Fruit fly (Drosophila melanogaster) whole organism, embryonic: Measurements from ENCODE around the gene Rassf.

Experiments used
- ATbp ChIP-seq: fragments of 200-800 bp; sonication (Bioruptor generic); optimal IDR thresholded peaks from 2 replicates; lab custom pipeline; 2017; ENCODE audit warnings: missing biosample characterization, mild to moderate bottlenecking, missing genetic modification characterization, missing genetic modification reagents
- CG10321 ChIP-seq: fragments of 200-800 bp; sonication (Bioruptor generic); IDR thresholded peaks from 2 replicates; pipeline ENCODE4 v1.3.6; 2022; ENCODE audit warnings: missing biosample characterization, missing genetic modification characterization
- CG11723 ChIP-seq: fragments of 200-800 bp; sonication (Bioruptor generic); optimal IDR thresholded peaks from 2 replicates; lab custom pipeline; 2017; ENCODE audit warnings: missing biosample characterization, mild to moderate bottlenecking, missing genetic modification characterization
- CG13287 ChIP-seq: fragments of 200-800 bp; sonication (Bioruptor generic); IDR thresholded peaks from 2 replicates; pipeline ENCODE4 v1.3.6; 2022; ENCODE audit warnings: missing biosample characterization, missing genetic modification characterization; ENCODE audit not compliant: partially characterized antibody
- CG14014 ChIP-seq: fragments of 200-800 bp; sonication (Bioruptor generic); IDR thresholded peaks from 2 replicates; pipeline ENCODE4 v1.3.6; 2022; ENCODE audit warnings: missing biosample characterization, missing genetic modification characterization
- CG15514 ChIP-seq: fragments of 200-800 bp; sonication (Bioruptor generic); optimal IDR thresholded peaks from 3 replicates; lab custom pipeline; 2017; ENCODE audit warnings: missing biosample characterization, missing genetic modification characterization, mild to moderate bottlenecking, moderate library complexity, missing genetic modification reagents
- CG17385 ChIP-seq: fragments of 200-800 bp; sonication (Bioruptor generic); optimal IDR thresholded peaks from 3 replicates; lab custom pipeline; 2018; ENCODE audit warnings: missing biosample characterization, mild to moderate bottlenecking, missing genetic modification characterization
- CG17568 ChIP-seq: fragments of 200-800 bp; sonication (Bioruptor generic); optimal IDR thresholded peaks from 2 replicates; lab custom pipeline; 2018; ENCODE audit warnings: missing biosample characterization, mild to moderate bottlenecking, missing genetic modification characterization, moderate library complexity
- CG1832 ChIP-seq: fragments of 200-800 bp; sonication (Bioruptor generic); optimal IDR thresholded peaks from 2 replicates; lab custom pipeline; 2017; ENCODE audit warnings: missing biosample characterization, mild to moderate bottlenecking, missing genetic modification characterization, inconsistent platforms
- CG18599 ChIP-seq: fragments of 200-800 bp; sonication (Bioruptor generic); optimal IDR thresholded peaks from 3 replicates; lab custom pipeline; 2017; ENCODE audit warnings: missing biosample characterization, missing genetic modification characterization, mild to moderate bottlenecking, moderate library complexity, missing genetic modification reagents
- CG2199 ChIP-seq: fragments of 200-800 bp; sonication (Bioruptor generic); IDR thresholded peaks from 3 replicates; pipeline ENCODE4 v1.3.6; 2022; ENCODE audit warnings: missing biosample characterization, missing genetic modification characterization
- CG2712 ChIP-seq: fragments of 200-800 bp; optimal IDR thresholded peaks from 3 replicates; lab custom pipeline; 2019; ENCODE audit warnings: missing biosample characterization, mild to moderate bottlenecking, missing genetic modification characterization, moderate library complexity
- CG4328 ChIP-seq: fragments of 200-800 bp; sonication (Bioruptor generic); optimal IDR thresholded peaks from 3 replicates; lab custom pipeline; 2017; ENCODE audit warnings: missing biosample characterization, missing genetic modification reagents, missing genetic modification characterization
- CG4424 ChIP-seq: fragments of 200-800 bp; sonication (Bioruptor generic); optimal IDR thresholded peaks from 3 replicates; lab custom pipeline; 2016; ENCODE audit warnings: missing biosample characterization, missing genetic modification characterization
- CG4617 ChIP-seq: fragments of 200-800 bp; sonication (Bioruptor generic); optimal IDR thresholded peaks from 3 replicates; lab custom pipeline; 2016; ENCODE audit warnings: missing biosample characterization, missing genetic modification characterization, borderline replicate concordance
- CG6791 ChIP-seq: fragments of 200-800 bp; sonication (Bioruptor generic); IDR thresholded peaks from 3 replicates; pipeline ENCODE4 v1.3.6; 2022; ENCODE audit warnings: missing biosample characterization, missing genetic modification characterization; ENCODE audit not compliant: partially characterized antibody
- CG8290 ChIP-seq, 3 experiments: fragments of 200-800 bp; sonication (Bioruptor generic); optimal IDR thresholded peaks; 2 replicates each; lab custom pipeline; 2016 to 2019; ENCODE audit warnings: missing biosample characterization in 3 of 3, missing genetic modification characterization in 3 of 3, mild to moderate bottlenecking in 2 of 3, moderate library complexity in 1 of 3
- CG8388 ChIP-seq: fragments of 200-800 bp; sonication (Bioruptor generic); optimal IDR thresholded peaks from 2 replicates; lab custom pipeline; 2019; ENCODE audit warnings: missing biosample characterization, mild to moderate bottlenecking, missing genetic modification characterization, moderate library complexity
- CG8478 ChIP-seq: fragments of >200 bp; optimal IDR thresholded peaks from 2 replicates; lab custom pipeline; 2018
- Deaf1 ChIP-seq: fragments of 200-800 bp; optimal IDR thresholded peaks from 3 replicates; lab custom pipeline; 2019; ENCODE audit warnings: missing biosample characterization, mild to moderate bottlenecking, missing genetic modification characterization, moderate library complexity
- HmgZ ChIP-seq: fragments of 200-800 bp; sonication (Bioruptor generic); optimal IDR thresholded peaks from 2 replicates; lab custom pipeline; 2018; ENCODE audit warnings: missing biosample characterization, mild to moderate bottlenecking, missing genetic modification characterization
- MBD-R2 ChIP-seq: fragments of 200-800 bp; sonication (Bioruptor generic); IDR thresholded peaks from 2 replicates; pipeline ENCODE4 v1.3.6; 2022; ENCODE audit warnings: missing biosample characterization, missing genetic modification characterization
- Nf-YA ChIP-seq: fragments of 200-800 bp; sonication (Bioruptor generic); IDR thresholded peaks from 2 replicates; pipeline ENCODE4 v1.3.6; 2022; ENCODE audit warnings: missing biosample characterization, missing genetic modification characterization
- Pdp1 ChIP-seq, 2 experiments: fragments of 200-800 bp; sonication (Bioruptor generic); optimal IDR thresholded peaks; 3 replicates each; lab custom pipeline; 2016; ENCODE audit warnings: missing biosample characterization in 2 of 2, missing genetic modification characterization in 2 of 2, mild to moderate bottlenecking in 1 of 2, moderate library complexity in 1 of 2
- Sry-β ChIP-seq: fragments of 200-800 bp; sonication (Bioruptor generic); optimal IDR thresholded peaks from 2 replicates; lab custom pipeline; 2018; ENCODE audit warnings: missing biosample characterization, mild to moderate bottlenecking, missing genetic modification characterization, moderate library complexity
- Sry-δ ChIP-seq: fragments of 200-800 bp; sonication (Bioruptor generic); optimal IDR thresholded peaks from 2 replicates; lab custom pipeline; 2016; ENCODE audit warnings: missing biosample characterization, missing genetic modification characterization
- Trl ChIP-seq, 3 experiments: fragments of >200 bp in 2 of 3; fragments of 200-800 bp in 1 of 3; sonication (Bioruptor generic) in 1 of 3; optimal IDR thresholded peaks; 2 replicates in 1 of 3; 3 replicates in 2 of 3; lab custom pipeline; 2016 to 2017; ENCODE audit warnings: missing biosample characterization in 1 of 3, missing genetic modification characterization in 1 of 3
- YL-1 ChIP-seq: fragments of 200-800 bp; sonication (Bioruptor generic); optimal IDR thresholded peaks from 3 replicates; lab custom pipeline; 2017; ENCODE audit warnings: missing biosample characterization, mild to moderate bottlenecking, missing genetic modification characterization
- aop ChIP-seq: fragments of 200-800 bp; sonication (Bioruptor generic); IDR thresholded peaks from 2 replicates; pipeline ENCODE4 v1.3.6; 2022; ENCODE audit warnings: missing biosample characterization, missing genetic modification characterization
- caup ChIP-seq: fragments of 200-800 bp; sonication (Bioruptor generic); optimal IDR thresholded peaks from 3 replicates; lab custom pipeline; 2017; ENCODE audit warnings: missing biosample characterization, mild to moderate bottlenecking, missing genetic modification characterization, moderate library complexity; ENCODE audit not compliant: severe bottlenecking
- chinmo ChIP-seq: fragments of 200-800 bp; sonication (Bioruptor generic); IDR thresholded peaks from 4 replicates; pipeline ENCODE4 v1.3.6; 2022; ENCODE audit warnings: missing biosample characterization, missing genetic modification characterization; ENCODE audit not compliant: partially characterized antibody
- chm ChIP-seq: fragments of 200-800 bp; sonication (Bioruptor generic); IDR thresholded peaks from 2 replicates; pipeline ENCODE4 v1.3.6; 2022; ENCODE audit warnings: missing biosample characterization, missing genetic modification characterization
- dpn ChIP-seq, 2 experiments: fragments of 200-800 bp; sonication (Bioruptor generic); optimal IDR thresholded peaks; 3 replicates each; lab custom pipeline; 2016; ENCODE audit warnings: missing biosample characterization in 2 of 2, missing genetic modification characterization in 2 of 2
- ems ChIP-seq: fragments of 200-800 bp; sonication (Bioruptor generic); optimal IDR thresholded peaks from 3 replicates; lab custom pipeline; 2016; ENCODE audit warnings: missing biosample characterization, missing genetic modification characterization
- fd102C ChIP-seq: fragments of 200-800 bp; sonication (Bioruptor generic); optimal IDR thresholded peaks from 2 replicates; lab custom pipeline; 2018; ENCODE audit warnings: missing biosample characterization, mild to moderate bottlenecking, missing genetic modification characterization, moderate library complexity
- ham ChIP-seq: fragments of 200-800 bp; sonication (Bioruptor generic); IDR thresholded peaks from 2 replicates; pipeline ENCODE4 v1.3.6; 2022; ENCODE audit warnings: missing biosample characterization, missing genetic modification characterization
- her ChIP-seq: fragments of 200-800 bp; sonication (Bioruptor generic); optimal IDR thresholded peaks from 2 replicates; lab custom pipeline; 2016; ENCODE audit warnings: missing biosample characterization, missing genetic modification characterization
- lola ChIP-seq, 3 experiments: fragments of >200 bp in 2 of 3; fragments of 200-800 bp in 1 of 3; sonication (Bioruptor generic) in 1 of 3; optimal IDR thresholded peaks; 2 replicates each; lab custom pipeline; 2017 to 2019; ENCODE audit warnings: missing biosample characterization in 3 of 3, missing genetic modification characterization in 3 of 3, mild to moderate bottlenecking in 1 of 3, moderate library complexity in 1 of 3
- nau ChIP-seq: fragments of 200-800 bp; sonication (Bioruptor generic); optimal IDR thresholded peaks from 3 replicates; lab custom pipeline; 2017; ENCODE audit warnings: missing biosample characterization, mild to moderate bottlenecking, missing genetic modification characterization, missing genetic modification reagents
- nmo ChIP-seq: fragments of 200-800 bp; sonication (Bioruptor generic); optimal IDR thresholded peaks from 2 replicates; lab custom pipeline; 2018; ENCODE audit warnings: missing biosample characterization, mild to moderate bottlenecking, missing genetic modification characterization, moderate library complexity
- onecut ChIP-seq: fragments of 200-800 bp; sonication (Bioruptor generic); IDR thresholded peaks from 2 replicates; pipeline ENCODE4 v1.3.6; 2022; ENCODE audit warnings: missing biosample characterization, missing genetic modification characterization
- pita ChIP-seq: fragments of 200-800 bp; sonication (Bioruptor generic); optimal IDR thresholded peaks from 2 replicates; lab custom pipeline; 2017; ENCODE audit warnings: missing biosample characterization, mild to moderate bottlenecking, missing genetic modification characterization
- psq ChIP-seq: fragments of 200-800 bp; sonication (Bioruptor generic); optimal IDR thresholded peaks from 2 replicates; lab custom pipeline; 2017; ENCODE audit warnings: missing biosample characterization, missing genetic modification characterization
- run ChIP-seq: fragments of 200-800 bp; sonication (Bioruptor generic); optimal IDR thresholded peaks from 3 replicates; lab custom pipeline; 2018; ENCODE audit warnings: missing biosample characterization, mild to moderate bottlenecking, missing genetic modification characterization
- seq ChIP-seq: fragments of 200-800 bp; sonication (Bioruptor generic); IDR thresholded peaks from 2 replicates; pipeline ENCODE4 v1.3.6; 2022; ENCODE audit warnings: missing biosample characterization, missing genetic modification characterization
- sim ChIP-seq: fragments of 200-800 bp; sonication (Bioruptor generic); IDR thresholded peaks from 2 replicates; pipeline ENCODE4 v1.3.6; 2022; ENCODE audit warnings: missing biosample characterization, missing genetic modification characterization
- z ChIP-seq: fragments of 200-800 bp; sonication (Bioruptor generic); IDR thresholded peaks from 3 replicates; pipeline ENCODE4 v1.3.6; 2022; ENCODE audit warnings: missing biosample characterization, missing genetic modification characterization

Rassf gene

dm6 chr3R:23156865-23157515, 39.3 kb upstream of the Rassf start (continued):
- TF ChIP-seq CG2712 (peak; percentile 21), YL-1 (GFP tag; lab: Kevin White, UChicago) (peak; percentile 56), ems (GFP tag; lab: Kevin White, UChicago) (no peak), CG17385 (GFP tag; lab: Kevin White, UChicago) (peak; percentile 70), her (GFP tag; lab: Kevin White, UChicago) (no peak), CG17568 (GFP tag; lab: Kevin White, UChicago) (no peak), Sry-β (GFP tag; lab: Kevin White, UChicago) (no peak), CG8388 (GFP tag; lab: Kevin White, UChicago) (no peak), Deaf1 (peak; percentile 21), psq (GFP tag; lab: Kevin White, UChicago) (peak; percentile 98), CG18599 (GFP tag; lab: Kevin White, UChicago) (no peak), nmo (peak; percentile 46), seq (GFP tag; lab: Robert Waterston, UW) (0 out of 2 replicates have a peak, but pooled peaks have one; percentile 44), CG1832 (peak; percentile 59), ham (GFP tag; lab: Robert Waterston, UW) (no peak), aop (GFP tag; lab: Robert Waterston, UW) (no peak), HmgZ (tag; lab: Kevin White, UChicago) (peak; percentile 50), CG6791 (peak; percentile 32; the same call in 1 of the 3 replicates), CG10321 (GFP tag; lab: Robert Waterston, UW) (0 out of 2 replicates have a peak, but pooled peaks have one; percentile 38), MBD-R2 (GFP tag; lab: Robert Waterston, UW) (0 out of 2 replicates have a peak, but pooled peaks have one; percentile 12), chinmo (GFP tag; lab: Robert Waterston, UW) (peak; percentile 91), CG4424 (GFP tag; lab: Kevin White, UChicago) (no peak), CG8290 (GFP tag; optimal IDR thresholded peaks at IDR 0.05; lab: Kevin White, UChicago) (no peak), CG8290 (tag; optimal IDR thresholded peaks at IDR 0.05; lab: Kevin White, UChicago) (peak; percentile 8 to 24), CG13287 (peak; percentile 6; the same call in 1 of the 2 replicates), caup (GFP tag; lab: Kevin White, UChicago) (peak; percentile 36), CG14014 (peak; percentile 7; the same call in 1 of the 2 replicates), pita (GFP tag; lab: Kevin White, UChicago) (no peak), z (no peak), fd102C (GFP tag; lab: Kevin White, UChicago) (no peak), CG8478 (lab: Kevin White, UChicago) (peak; percentile 79), dpn (GFP tag; optimal IDR thresholded peaks at IDR 0.05; lab: Kevin White, UChicago) (no peak), chm (GFP tag; lab: Robert Waterston, UW) (peak; percentile 44; the same call in 1 of the 2 replicates), lola (GFP tag; optimal IDR thresholded peaks at IDR 0.05; lab: Kevin White, UChicago) (peak in 1 of 3 experiments; percentile 66), onecut (GFP tag; lab: Robert Waterston, UW) (0 out of 2 replicates have a peak, but pooled peaks have one; percentile 5), sim (peak; percentile 15; the same call in 1 of the 2 replicates), ATbp (GFP tag; lab: Kevin White, UChicago) (peak; percentile 54), CG11723 (GFP tag; lab: Kevin White, UChicago) (peak; percentile 14), Trl (optimal IDR thresholded peaks at IDR 0.05; lab: Kevin White, UChicago) (peak in 1 of 2 experiments; percentile 16), Trl (GFP tag; optimal IDR thresholded peaks at IDR 0.05; lab: Kevin White, UChicago) (no peak), nau (GFP tag; lab: Kevin White, UChicago) (peak; percentile 28), Nf-YA (GFP tag; lab: Robert Waterston, UW) (0 out of 2 replicates have a peak, but pooled peaks have one; percentile 13), CG2199 (GFP tag; lab: Robert Waterston, UW) (no peak), CG15514 (GFP tag; lab: Kevin White, UChicago) (peak; percentile 14), CG4328 (GFP tag; lab: Kevin White, UChicago) (peak; percentile 3), Pdp1 (GFP tag; optimal IDR thresholded peaks at IDR 0.05; lab: Kevin White, UChicago) (peak in 1 of 2 experiments; percentile 21), Sry-δ (GFP tag; lab: Kevin White, UChicago) (no peak), run (tag; lab: Kevin White, UChicago) (peak; percentile 34), CG4617 (GFP tag; lab: Kevin White, UChicago) (no peak)
